Worm (Caenorhabditis elegans) whole organism, midembryonic: ENCODE data around the gene F29A7.6.

Source experiments
- T22C8.4 ChIP-seq: fragments of 200-800 bp; sonication (Bioruptor generic); IDR thresholded peaks from 2 replicates; pipeline ENCODE4 v1.3.6; 2022; ENCODE audit warnings: missing genetic modification characterization, missing compliant biosample characterization
- cog-1 ChIP-seq: sonication (generic microtip); optimal IDR thresholded peaks from 2 replicates; lab custom pipeline; 2016; ENCODE audit warnings: missing genetic modification characterization, missing compliant biosample characterization
- flt-1 ChIP-seq: fragments of 200-800 bp; sonication (Bioruptor generic); IDR thresholded peaks from 2 replicates; pipeline ENCODE4 v1.3.6; 2022; ENCODE audit warnings: missing genetic modification characterization, missing compliant biosample characterization
- klf-2 ChIP-seq: fragments of 200-800 bp; sonication (Bioruptor generic); conservative IDR thresholded peaks from 2 replicates; pipeline ENCODE4 v1.3.6; 2022; ENCODE audit warnings: missing genetic modification reagents, missing genetic modification characterization, missing compliant biosample characterization
- med-1 ChIP-seq: sonication (generic microtip); optimal IDR thresholded peaks from 2 replicates; lab custom pipeline; 2017; ENCODE audit warnings: missing genetic modification characterization, mild to moderate bottlenecking, missing compliant biosample characterization, antibody characterized with exemption, missing genetic modification reagents; ENCODE audit not compliant: insufficient read depth
- ref-1 ChIP-seq: fragments of 200-800 bp; sonication (Bioruptor generic); conservative IDR thresholded peaks from 2 replicates; pipeline ENCODE4 v1.3.6; 2022; ENCODE audit warnings: missing genetic modification reagents, missing genetic modification characterization, missing compliant biosample characterization
- tab-1 ChIP-seq: fragments of 200-800 bp; sonication (Bioruptor generic); IDR thresholded peaks from 2 replicates; pipeline ENCODE4 v1.3.6; 2022; ENCODE audit warnings: missing genetic modification characterization, missing compliant biosample characterization
- ztf-23 ChIP-seq: fragments of 200-800 bp; sonication (Bioruptor generic); IDR thresholded peaks from 2 replicates; pipeline ENCODE4 v1.3.6; 2022; ENCODE audit warnings: missing genetic modification reagents, missing genetic modification characterization, missing compliant biosample characterization
- ztf-29 ChIP-seq: fragments of 200-800 bp; sonication (Bioruptor generic); IDR thresholded peaks from 2 replicates; pipeline ENCODE4 v1.3.6; 2022; ENCODE audit warnings: missing genetic modification reagents, missing genetic modification characterization, missing compliant biosample characterization

The F29A7.6 gene

ce11 chrII:2752536-2752935 is at the start of gene F29A7.6:
Gene F29A7.6, minus strand, starts transcription at chrII:2752611.
- no peak for TF ChIP-seq tab-1 (GFP tag; lab: Robert Waterston, UW)
- TF ChIP-seq flt-1 (GFP tag; lab: Robert Waterston, UW) = peak; percentile 65
- TF ChIP-seq T22C8.4 (GFP tag; lab: Robert Waterston, UW) = no peak
- TF ChIP-seq cog-1 (tag; lab: Kevin White, UChicago) = peak; percentile 20
- TF ChIP-seq med-1 (GFP tag; lab: Kevin White, UChicago) = no peak
- TF ChIP-seq klf-2 = no peak
- TF ChIP-seq ref-1 (GFP tag; lab: Robert Waterston, UW) = no peak
- TF ChIP-seq ztf-23 (GFP tag; lab: Robert Waterston, UW) = peak; percentile 72; the same call in 1 of the 2 replicates

- no peak for TF ChIP-seq flt-1 (GFP tag; lab: Robert Waterston, UW)
- TF ChIP-seq klf-2 = no peak
- no peak for TF ChIP-seq ztf-23 (GFP tag; lab: Robert Waterston, UW)
- no peak for TF ChIP-seq med-1 (GFP tag; lab: Kevin White, UChicago)
- TF ChIP-seq ztf-29 (GFP tag; lab: Robert Waterston, UW) = no peak
- TF ChIP-seq T22C8.4 (GFP tag; lab: Robert Waterston, UW) = no peak
- no peak for TF ChIP-seq cog-1 (tag; lab: Kevin White, UChicago)
- no peak for TF ChIP-seq ref-1 (GFP tag; lab: Robert Waterston, UW)
These were observed 49.4 kb upstream of the F29A7.6 start for ce11 chrII:2801764-2802163.

ce11 chrII:2800550-2801233 is 48.3 kb upstream of the F29A7.6 start, which contains the start of gene nhr-119:
Gene nhr-119, minus strand, starts transcription at chrII:2800600.
- TF ChIP-seq cog-1 (tag; lab: Kevin White, UChicago) = peak; percentile 10
- no peak for TF ChIP-seq klf-2

ce11 chrII:2797951-2798350 is 45.5 kb upstream of the F29A7.6 start:
- TF ChIP-seq ref-1 (GFP tag; lab: Robert Waterston, UW) (no peak), flt-1 (GFP tag; lab: Robert Waterston, UW) (no peak), klf-2 (no peak), ztf-23 (GFP tag; lab: Robert Waterston, UW) (no peak), tab-1 (GFP tag; lab: Robert Waterston, UW) (no peak), med-1 (GFP tag; lab: Kevin White, UChicago) (no peak), ztf-29 (GFP tag; lab: Robert Waterston, UW) (no peak), T22C8.4 (GFP tag; lab: Robert Waterston, UW) (no peak), cog-1 (tag; lab: Kevin White, UChicago) (no peak)

ce11 chrII:2796431-2796830 is 44.0 kb upstream of the F29A7.6 start:
- TF ChIP-seq ztf-23 (GFP tag; lab: Robert Waterston, UW) (no peak), T22C8.4 (GFP tag; lab: Robert Waterston, UW) (no peak), cog-1 (tag; lab: Kevin White, UChicago) (no peak), med-1 (GFP tag; lab: Kevin White, UChicago) (no peak), tab-1 (GFP tag; lab: Robert Waterston, UW) (no peak), klf-2 (no peak), ref-1 (GFP tag; lab: Robert Waterston, UW) (no peak), flt-1 (GFP tag; lab: Robert Waterston, UW) (no peak), ztf-29 (GFP tag; lab: Robert Waterston, UW) (no peak)

ce11 chrII:2795413-2795812 is 43.0 kb upstream of the F29A7.6 start:
- TF ChIP-seq med-1 (GFP tag; lab: Kevin White, UChicago) = no peak
- no peak for TF ChIP-seq tab-1 (GFP tag; lab: Robert Waterston, UW)

ce11 chrII:2791693-2792092 is 39.3 kb upstream of the F29A7.6 start:
- no peak for TF ChIP-seq ref-1 (GFP tag; lab: Robert Waterston, UW)
- no peak for TF ChIP-seq klf-2
- no peak for TF ChIP-seq tab-1 (GFP tag; lab: Robert Waterston, UW)
- no peak for TF ChIP-seq ztf-23 (GFP tag; lab: Robert Waterston, UW)
- no peak for TF ChIP-seq T22C8.4 (GFP tag; lab: Robert Waterston, UW)

ce11 chrII:2787849-2788248 is 35.4 kb upstream of the F29A7.6 start:
- TF ChIP-seq ztf-29 (GFP tag; lab: Robert Waterston, UW) = no peak
- no peak for TF ChIP-seq flt-1 (GFP tag; lab: Robert Waterston, UW)
- no peak for TF ChIP-seq ztf-23 (GFP tag; lab: Robert Waterston, UW)
- TF ChIP-seq ref-1 (GFP tag; lab: Robert Waterston, UW) = no peak
- no peak for TF ChIP-seq med-1 (GFP tag; lab: Kevin White, UChicago)
- no peak for TF ChIP-seq klf-2
- TF ChIP-seq T22C8.4 (GFP tag; lab: Robert Waterston, UW) = no peak
- no peak for TF ChIP-seq tab-1 (GFP tag; lab: Robert Waterston, UW)
- no peak for TF ChIP-seq cog-1 (tag; lab: Kevin White, UChicago)

- TF ChIP-seq med-1 (GFP tag; lab: Kevin White, UChicago) (no peak), klf-2 (no peak), ztf-23 (GFP tag; lab: Robert Waterston, UW) (no peak), T22C8.4 (GFP tag; lab: Robert Waterston, UW) (no peak), ref-1 (GFP tag; lab: Robert Waterston, UW) (no peak), ztf-29 (GFP tag; lab: Robert Waterston, UW) (no peak; the same call in 1 of the 2 replicates), flt-1 (GFP tag; lab: Robert Waterston, UW) (no peak), cog-1 (tag; lab: Kevin White, UChicago) (no peak), tab-1 (GFP tag; lab: Robert Waterston, UW) (no peak)
These were observed 34.7 kb upstream of the F29A7.6 start, which contains the start of the genes F08D12.12 and srpa-72 for ce11 chrII:2787031-2787512. Gene F08D12.12, minus strand, starts transcription at chrII:2787081. Gene srpa-72, plus strand, starts transcription at chrII:2787481.
